Fruit fly (Drosophila melanogaster): ENCODE data around the gene CG14834.

dm6 chr3L:7356386-7357117, 9.6 kb upstream of the CG14834 start, which contains the start of gene CTCF:
- TF ChIP-seq CHES-1-like (GFP tag; optimal IDR thresholded peaks at IDR 0.05) (peak; percentile 30), wor (GFP tag; IDR thresholded peaks at IDR 0.05) (no peak; the same call in 1 of the 2 replicates), Awh (GFP tag; IDR thresholded peaks at IDR 0.05) (peak; percentile 62; the same call in 1 of the 2 replicates), CG34224 (GFP tag; IDR thresholded peaks at IDR 0.05; ENCODE audit: partially characterized antibody) (peak; percentile 73)
